Worm (Caenorhabditis elegans): ENCODE results near the gene lite-1.

- TF ChIP-seq flt-1 (GFP tag; IDR thresholded peaks at IDR 0.05) (no peak), tab-1 (GFP tag; IDR thresholded peaks at IDR 0.05) (no peak; the same call in 1 of the 2 replicates), klf-2 (GFP tag; conservative IDR thresholded peaks at IDR 0.05) (no peak), ztf-29 (GFP tag; IDR thresholded peaks at IDR 0.05) (no peak), ztf-23 (GFP tag; IDR thresholded peaks at IDR 0.05) (no peak)
Observed at ce11 chrX:6263194-6263698, 32.7 kb upstream of the lite-1 start, which contains the start of gene W05H9.4.
